Fruit fly (Drosophila melanogaster): ENCODE data around the gene Pax.

DNA sequence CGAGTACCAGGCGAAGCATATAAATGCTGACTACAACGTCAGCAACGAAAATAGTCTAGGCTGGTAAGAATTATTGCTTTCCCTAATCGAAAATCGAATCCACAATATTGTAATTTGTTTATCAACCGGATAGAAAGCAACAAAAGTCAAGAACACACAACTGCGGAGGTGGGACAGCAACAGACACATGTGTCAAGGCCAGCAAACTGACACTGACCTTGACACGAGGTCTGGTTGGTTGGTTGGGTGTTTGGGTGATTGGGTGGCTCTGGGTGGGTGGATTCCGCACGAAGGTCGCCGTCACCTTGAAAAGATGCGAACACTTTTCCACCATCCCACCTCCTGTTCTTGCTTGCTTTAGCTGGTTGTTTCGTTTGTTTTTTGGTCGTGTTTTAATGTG lies 23.7 kb downstream of the Pax start:
- TF ChIP-seq CTCF (optimal IDR thresholded peaks at IDR 0.05), result no peak
- TF ChIP-seq CG8478 (optimal IDR thresholded peaks at IDR 0.05), result no peak
